Worm (Caenorhabditis elegans) whole organism, young adult: ENCODE results near the gene scl-26.

Experiments used
- B0336.3 ChIP-seq: fragments of 200-800 bp; sonication (Bioruptor generic); IDR thresholded peaks from 2 replicates; pipeline ENCODE4 v1.3.6; 2022; ENCODE audit warnings: missing genetic modification characterization, missing compliant biosample characterization
- F33H1.4 ChIP-seq: fragments of 200-800 bp; sonication (Bioruptor generic); IDR thresholded peaks from 2 replicates; pipeline ENCODE4 v1.3.6; 2022; ENCODE audit warnings: missing genetic modification reagents, missing genetic modification characterization, missing compliant biosample characterization
- F37B4.10 ChIP-seq: fragments of 200-800 bp; sonication (Bioruptor generic); IDR thresholded peaks from 2 replicates; pipeline ENCODE4 v1.3.6; 2022; ENCODE audit warnings: missing genetic modification characterization, missing compliant biosample characterization
- F39B2.1 ChIP-seq: fragments of 200-800 bp; sonication (Bioruptor generic); IDR thresholded peaks from 2 replicates; pipeline ENCODE4 v1.3.6; 2022; ENCODE audit warnings: missing genetic modification reagents, missing genetic modification characterization, missing compliant biosample characterization
- F55B11.4 ChIP-seq: sonication (generic microtip); optimal IDR thresholded peaks from 2 replicates; lab custom pipeline; 2016; ENCODE audit warnings: missing compliant biosample characterization, missing genetic modification characterization, borderline replicate concordance; ENCODE audit not compliant: insufficient read depth
- K11D2.4 ChIP-seq: fragments of 200-800 bp; sonication (Bioruptor generic); IDR thresholded peaks from 2 replicates; pipeline ENCODE4 v1.3.6; 2022; ENCODE audit warnings: missing genetic modification reagents, missing genetic modification characterization, missing compliant biosample characterization
- T07F8.4 ChIP-seq: sonication (generic microtip); optimal IDR thresholded peaks from 2 replicates; lab custom pipeline; 2016; ENCODE audit warnings: mild to moderate bottlenecking, missing genetic modification characterization, moderate library complexity, missing compliant biosample characterization
- Y53G8AR.9 ChIP-seq: fragments of 200-800 bp; sonication (Bioruptor generic); conservative IDR thresholded peaks from 2 replicates; pipeline ENCODE4 v1.3.6; 2022; ENCODE audit warnings: missing genetic modification reagents, missing genetic modification characterization, missing compliant biosample characterization
- Y67H2A.10 ChIP-seq: fragments of 200-800 bp; sonication (Bioruptor generic); conservative IDR thresholded peaks from 2 replicates; pipeline ENCODE4 v1.3.6; 2022; ENCODE audit warnings: missing genetic modification reagents, missing genetic modification characterization, missing compliant biosample characterization
- athp-1 ChIP-seq: sonication (generic microtip); optimal IDR thresholded peaks from 2 replicates; lab custom pipeline; 2017; ENCODE audit warnings: mild to moderate bottlenecking, missing genetic modification characterization, missing compliant biosample characterization
- attf-6 ChIP-seq: fragments of 200-800 bp; sonication (Bioruptor generic); IDR thresholded peaks from 2 replicates; pipeline ENCODE4 v1.3.6; 2022; ENCODE audit warnings: missing genetic modification reagents, missing genetic modification characterization, missing compliant biosample characterization
- bed-2 ChIP-seq: fragments of 200-800 bp; sonication (Bioruptor generic); IDR thresholded peaks from 2 replicates; pipeline ENCODE4 v1.3.6; 2022; ENCODE audit warnings: missing genetic modification reagents, missing genetic modification characterization, missing compliant biosample characterization
- cebp-1 ChIP-seq, 2 experiments: fragments of 200-800 bp in 1 of 2; sonication (Bioruptor generic) in 1 of 2; sonication (generic microtip) in 1 of 2; IDR thresholded peaks in 1 of 2; optimal IDR thresholded peaks in 1 of 2; 2 replicates each; pipeline versions ENCODE4 v1.3.6 to Lab custom; 2017 to 2022; ENCODE audit warnings: missing compliant biosample characterization in 2 of 2, missing genetic modification characterization in 2 of 2, mild to moderate bottlenecking in 1 of 2, missing genetic modification reagents in 1 of 2, moderate library complexity in 1 of 2
- ceh-100 ChIP-seq: fragments of 200-800 bp; sonication (Bioruptor generic); IDR thresholded peaks from 2 replicates; pipeline ENCODE4 v1.3.6; 2022; ENCODE audit warnings: missing genetic modification reagents, missing genetic modification characterization, missing compliant biosample characterization
- ceh-40 ChIP-seq: fragments of 200-800 bp; sonication (Bioruptor generic); IDR thresholded peaks from 2 replicates; pipeline ENCODE4 v1.3.6; 2022; ENCODE audit warnings: missing genetic modification characterization, missing compliant biosample characterization
- ceh-58 ChIP-seq: fragments of 200-800 bp; sonication (Bioruptor generic); IDR thresholded peaks from 2 replicates; pipeline ENCODE4 v1.3.6; 2022; ENCODE audit warnings: missing genetic modification characterization, missing compliant biosample characterization
- ceh-79 ChIP-seq: sonication (generic microtip); optimal IDR thresholded peaks from 2 replicates; lab custom pipeline; 2017; ENCODE audit warnings: mild to moderate bottlenecking, missing genetic modification characterization, missing compliant biosample characterization
- chd-7 ChIP-seq: sonication (generic microtip); optimal IDR thresholded peaks from 2 replicates; lab custom pipeline; 2016; ENCODE audit warnings: mild to moderate bottlenecking, missing genetic modification characterization, moderate library complexity, missing compliant biosample characterization
- hlh-12 ChIP-seq: sonication (generic microtip); optimal IDR thresholded peaks from 2 replicates; lab custom pipeline; 2016; ENCODE audit warnings: missing genetic modification characterization, missing compliant biosample characterization
- hmg-1.2 ChIP-seq: fragments of 200-800 bp; sonication (Bioruptor generic); IDR thresholded peaks from 2 replicates; pipeline ENCODE4 v1.3.6; 2022; ENCODE audit warnings: missing genetic modification reagents, missing genetic modification characterization, missing compliant biosample characterization
- hsf-1 ChIP-seq: fragments of 200-800 bp; sonication (Bioruptor generic); IDR thresholded peaks from 2 replicates; pipeline ENCODE4 v1.3.6; 2022; ENCODE audit warnings: missing genetic modification reagents, missing genetic modification characterization, missing compliant biosample characterization
- lag-1 ChIP-seq: fragments of 200-800 bp; sonication (Bioruptor generic); IDR thresholded peaks from 2 replicates; pipeline ENCODE4 v1.3.6; 2022; ENCODE audit warnings: missing genetic modification reagents, missing genetic modification characterization, missing compliant biosample characterization
- lin-40 ChIP-seq: sonication (generic microtip); optimal IDR thresholded peaks from 2 replicates; lab custom pipeline; 2016; ENCODE audit warnings: missing genetic modification characterization, mild to moderate bottlenecking, missing compliant biosample characterization, missing genotype, missing genetic modification reagents
- lsl-1 ChIP-seq: fragments of 200-800 bp; sonication (Bioruptor generic); optimal IDR thresholded peaks from 2 replicates; lab custom pipeline; 2018; ENCODE audit warnings: mild to moderate bottlenecking, missing genetic modification characterization, moderate library complexity, missing compliant biosample characterization
- madf-3 ChIP-seq: fragments of 200-800 bp; sonication (Bioruptor generic); IDR thresholded peaks from 2 replicates; pipeline ENCODE4 v1.3.6; 2022; ENCODE audit warnings: missing genetic modification reagents, missing genetic modification characterization, missing compliant biosample characterization
- madf-6 ChIP-seq: fragments of 200-800 bp; sonication (Bioruptor generic); IDR thresholded peaks from 2 replicates; pipeline ENCODE4 v1.3.6; 2022; ENCODE audit warnings: missing genetic modification reagents, missing genetic modification characterization, missing compliant biosample characterization
- nhr-120 ChIP-seq: fragments of 200-800 bp; sonication (Bioruptor generic); IDR thresholded peaks from 2 replicates; pipeline ENCODE4 v1.3.6; 2022; ENCODE audit warnings: missing genetic modification characterization, missing compliant biosample characterization
- nhr-179 ChIP-seq: sonication (generic microtip); optimal IDR thresholded peaks from 2 replicates; lab custom pipeline; 2016; ENCODE audit warnings: mild to moderate bottlenecking, missing genetic modification characterization, missing compliant biosample characterization
- nhr-80 ChIP-seq: sonication (generic microtip); optimal IDR thresholded peaks from 2 replicates; lab custom pipeline; 2016; ENCODE audit warnings: missing genetic modification characterization, missing compliant biosample characterization
- pbrm-1 ChIP-seq: fragments of 200-800 bp; sonication (Bioruptor generic); IDR thresholded peaks from 2 replicates; pipeline ENCODE4 v1.3.6; 2022; ENCODE audit warnings: missing genetic modification reagents, missing genetic modification characterization, missing compliant biosample characterization
- rcor-1 ChIP-seq: fragments of 200-800 bp; sonication (Bioruptor generic); IDR thresholded peaks from 2 replicates; pipeline ENCODE4 v1.3.6; 2022; ENCODE audit warnings: missing genetic modification reagents, missing genetic modification characterization, missing compliant biosample characterization
- rec-8 ChIP-seq, 2 experiments: sonication (generic microtip); optimal IDR thresholded peaks; 2 replicates each; lab custom pipeline; 2016; ENCODE audit warnings: mild to moderate bottlenecking in 2 of 2, missing genetic modification characterization in 2 of 2, missing genetic modification reagents in 2 of 2, missing genotype in 2 of 2, missing biosample characterization in 1 of 2, missing compliant biosample characterization in 1 of 2, moderate library complexity in 1 of 2
- repo-1 ChIP-seq: sonication (generic microtip); optimal IDR thresholded peaks from 2 replicates; lab custom pipeline; 2017; ENCODE audit warnings: mild to moderate bottlenecking, missing genetic modification characterization, missing compliant biosample characterization
- snpc-1.1 ChIP-seq: sonication (generic microtip); optimal IDR thresholded peaks from 2 replicates; lab custom pipeline; 2017; ENCODE audit warnings: missing genetic modification characterization, mild to moderate bottlenecking, missing compliant biosample characterization, antibody characterized with exemption, moderate library complexity, missing genotype, missing genetic modification reagents; ENCODE audit not compliant: insufficient read depth
- snpc-1.3 ChIP-seq: sonication (generic microtip); optimal IDR thresholded peaks from 2 replicates; lab custom pipeline; 2017; ENCODE audit warnings: missing genetic modification characterization, mild to moderate bottlenecking, missing compliant biosample characterization, antibody characterized with exemption, moderate library complexity, missing genotype, missing genetic modification reagents; ENCODE audit not compliant: insufficient read depth
- snpc-3.4 ChIP-seq: sonication (generic microtip); optimal IDR thresholded peaks from 2 replicates; lab custom pipeline; 2017; ENCODE audit warnings: missing genetic modification characterization, mild to moderate bottlenecking, missing compliant biosample characterization, antibody characterized with exemption, moderate library complexity, missing genotype, missing genetic modification reagents
- snpc-4 ChIP-seq, 5 experiments: fragments of 150-350 bp in 1 of 5; sonication (generic microtip) in 4 of 5; optimal IDR thresholded peaks; 2 replicates each; lab custom pipeline; 2014 to 2018; ENCODE audit warnings: missing genetic modification characterization in 5 of 5, missing biosample characterization in 3 of 5, antibody characterized with exemption in 2 of 5, mild to moderate bottlenecking in 2 of 5, missing compliant biosample characterization in 2 of 5, missing genotype in 2 of 5, moderate library complexity in 2 of 5, missing genetic modification reagents in 1 of 5
- sptf-2 ChIP-seq: fragments of 200-800 bp; sonication (Bioruptor generic); optimal IDR thresholded peaks from 2 replicates; lab custom pipeline; 2018; ENCODE audit warnings: mild to moderate bottlenecking, missing genetic modification characterization, missing compliant biosample characterization
- tbp1 ChIP-seq: fragments of 200-800 bp; sonication (Bioruptor generic); optimal IDR thresholded peaks from 2 replicates; lab custom pipeline; 2018; ENCODE audit warnings: mild to moderate bottlenecking, missing genetic modification characterization, missing compliant biosample characterization
- tlf-1 ChIP-seq: fragments of 200-800 bp; sonication (Bioruptor generic); optimal IDR thresholded peaks from 2 replicates; lab custom pipeline; 2018; ENCODE audit warnings: mild to moderate bottlenecking, missing genetic modification characterization, missing compliant biosample characterization
- unc-62 ChIP-seq: fragments of 150-350 bp; optimal IDR thresholded peaks from 2 replicates; lab custom pipeline; 2014; ENCODE audit warnings: missing biosample characterization, missing genetic modification reagents, missing genetic modification characterization
- xnd-1 ChIP-seq: sonication (generic microtip); optimal IDR thresholded peaks from 2 replicates; lab custom pipeline; 2016; ENCODE audit warnings: missing genotype, missing genetic modification reagents, missing genetic modification characterization, missing compliant biosample characterization
- ztf-18 ChIP-seq: sonication (generic microtip); optimal IDR thresholded peaks from 2 replicates; lab custom pipeline; 2016; ENCODE audit warnings: missing genotype, mild to moderate bottlenecking, missing genetic modification characterization, missing compliant biosample characterization
- ztf-25 ChIP-seq: fragments of 200-800 bp; sonication (Bioruptor generic); IDR thresholded peaks from 2 replicates; pipeline ENCODE4 v1.3.6; 2022; ENCODE audit warnings: missing genetic modification reagents, missing genetic modification characterization, missing compliant biosample characterization
- ztf-28 ChIP-seq: fragments of 200-800 bp; sonication (Bioruptor generic); IDR thresholded peaks from 2 replicates; pipeline ENCODE4 v1.3.6; 2022; ENCODE audit warnings: missing genetic modification reagents, missing genetic modification characterization, missing compliant biosample characterization

scl-26 gene

DNA sequence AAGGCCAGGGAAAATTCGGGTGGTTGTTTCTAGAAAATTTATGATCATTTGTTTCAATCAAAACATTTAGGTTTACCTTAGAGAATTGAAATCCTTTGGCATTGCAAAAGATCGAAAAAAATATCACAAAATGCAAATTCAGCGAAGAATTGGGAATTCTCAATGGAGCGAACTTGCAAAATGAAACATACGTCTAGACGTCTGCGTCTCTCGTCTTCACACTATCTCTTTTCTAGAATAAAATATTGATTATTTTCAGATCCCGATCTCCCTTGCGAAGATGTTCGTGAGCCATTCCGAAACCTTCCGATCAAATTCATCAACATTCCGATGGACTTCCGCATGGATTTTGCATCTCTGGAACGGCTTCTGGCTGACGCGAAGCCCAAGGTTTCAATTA, 21.0 kb downstream of the scl-26 start, which contains the start of gene ets-6 (continued):
- TF ChIP-seq hlh-12 (tag; lab: Kevin White, UChicago) (no peak), xnd-1 (tag; lab: Kevin White, UChicago) (no peak), madf-6 (GFP tag; lab: Robert Waterston, UW) (peak; percentile 45; the same call in 1 of the 2 replicates), nhr-179 (tag; lab: Kevin White, UChicago) (no peak), lin-40 (tag; lab: Kevin White, UChicago) (peak; percentile 21), Y53G8AR.9 (GFP tag; lab: Robert Waterston, UW) (no peak), cebp-1 (GFP tag; IDR thresholded peaks at IDR 0.05; lab: Robert Waterston, UW) (no peak), cebp-1 (tag; optimal IDR thresholded peaks at IDR 0.05; lab: Kevin White, UChicago) (peak; percentile 17), attf-6 (GFP tag; lab: Robert Waterston, UW) (no peak), T07F8.4 (tag; lab: Kevin White, UChicago) (no peak), F37B4.10 (GFP tag; lab: Robert Waterston, UW) (no peak), pbrm-1 (GFP tag; lab: Robert Waterston, UW) (no peak), ztf-18 (tag; lab: Kevin White, UChicago) (peak; percentile 65), rcor-1 (GFP tag; lab: Robert Waterston, UW) (peak; percentile 61), ceh-100 (GFP tag; lab: Robert Waterston, UW) (no peak), repo-1 (tag; lab: Kevin White, UChicago) (no peak), sptf-2 (GFP tag; lab: Kevin White, UChicago) (no peak), athp-1 (peak; percentile 14), F55B11.4 (tag; lab: Kevin White, UChicago) (no peak), K11D2.4 (GFP tag; lab: Robert Waterston, UW) (no peak), snpc-3.4 (peak; percentile 17), ztf-25 (GFP tag; lab: Robert Waterston, UW) (no peak), bed-2 (GFP tag; lab: Robert Waterston, UW) (no peak), B0336.3 (0 out of 2 replicates have a peak, but pooled peaks have one; percentile 10), tlf-1 (GFP tag; lab: Kevin White, UChicago) (no peak), Y67H2A.10 (GFP tag; lab: Robert Waterston, UW) (no peak), ceh-40 (GFP tag; lab: Robert Waterston, UW) (no peak), ztf-28 (GFP tag; lab: Robert Waterston, UW) (no peak), rec-8 (tag; optimal IDR thresholded peaks at IDR 0.05; lab: Kevin White, UChicago) (no peak), chd-7 (no peak), lag-1 (GFP tag; lab: Robert Waterston, UW) (no peak), lsl-1 (peak; percentile 33), tbp1 (peak; percentile 4), hmg-1.2 (GFP tag; lab: Robert Waterston, UW) (peak; percentile 91)

DNA sequence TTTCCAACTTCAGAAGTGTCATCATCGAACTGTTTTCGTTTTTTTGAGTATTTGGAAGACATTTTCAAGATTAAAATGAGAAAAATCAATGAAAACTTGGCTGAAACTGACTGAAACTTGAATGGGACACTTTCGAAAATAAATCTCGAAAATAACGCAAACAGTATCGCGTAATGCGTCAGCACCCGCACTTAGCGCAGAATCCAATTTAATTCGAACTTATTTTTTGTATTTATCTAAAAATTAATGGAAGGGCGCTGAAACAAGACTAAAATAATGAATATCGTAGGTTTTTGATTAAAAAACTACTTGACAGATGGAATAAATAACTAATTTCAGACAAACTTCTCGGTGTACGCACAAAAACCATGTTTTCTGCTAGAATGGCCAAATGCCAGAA, 25.8 kb downstream of the scl-26 start, which contains the start of the genes snu-66 and ints-9:
Gene snu-66 (minus strand): TSS at position 108 of the 400 bp plus-strand sequence.
Gene ints-9 (plus strand): TSS at position 240 of the 400 bp plus-strand sequence.
- TF ChIP-seq F39B2.1 (GFP tag; lab: Robert Waterston, UW) (no peak), madf-6 (GFP tag; lab: Robert Waterston, UW) (peak; percentile 41; the same call in 1 of the 2 replicates), F33H1.4 (GFP tag; lab: Robert Waterston, UW) (peak; percentile 40), F55B11.4 (tag; lab: Kevin White, UChicago) (no peak), hsf-1 (peak; percentile 53), nhr-80 (tag; lab: Kevin White, UChicago) (peak; percentile 1), snpc-1.3 (tag; lab: Kevin White, UChicago) (no peak), unc-62 (GFP tag; lab: Kevin White, UChicago) (no peak), tbp1 (peak; percentile 15), lsl-1 (peak; percentile 41), nhr-120 (GFP tag; lab: Robert Waterston, UW) (no peak), ceh-79 (tag; lab: Kevin White, UChicago) (no peak), cebp-1 (GFP tag; IDR thresholded peaks at IDR 0.05; lab: Robert Waterston, UW) (no peak), cebp-1 (tag; optimal IDR thresholded peaks at IDR 0.05; lab: Kevin White, UChicago) (peak; percentile 45), madf-3 (GFP tag; lab: Robert Waterston, UW) (no peak), snpc-4 (GFP tag; optimal IDR thresholded peaks at IDR 0.05; lab: Kevin White, UChicago) (no peak), snpc-4 (tag; optimal IDR thresholded peaks at IDR 0.05; lab: Kevin White, UChicago) (peak in 2 of 4 experiments; percentile 34 to 47), ceh-58 (GFP tag; lab: Robert Waterston, UW) (no peak), pbrm-1 (GFP tag; lab: Robert Waterston, UW) (peak; percentile 7; the same call in 1 of the 2 replicates), ceh-100 (GFP tag; lab: Robert Waterston, UW) (no peak), ztf-18 (tag; lab: Kevin White, UChicago) (peak; percentile 93), snpc-1.1 (tag; lab: Kevin White, UChicago) (peak; percentile 24)
